Worm (Caenorhabditis elegans): ENCODE data around the gene ZK896.5.

ZK896.5 gene

DNA sequence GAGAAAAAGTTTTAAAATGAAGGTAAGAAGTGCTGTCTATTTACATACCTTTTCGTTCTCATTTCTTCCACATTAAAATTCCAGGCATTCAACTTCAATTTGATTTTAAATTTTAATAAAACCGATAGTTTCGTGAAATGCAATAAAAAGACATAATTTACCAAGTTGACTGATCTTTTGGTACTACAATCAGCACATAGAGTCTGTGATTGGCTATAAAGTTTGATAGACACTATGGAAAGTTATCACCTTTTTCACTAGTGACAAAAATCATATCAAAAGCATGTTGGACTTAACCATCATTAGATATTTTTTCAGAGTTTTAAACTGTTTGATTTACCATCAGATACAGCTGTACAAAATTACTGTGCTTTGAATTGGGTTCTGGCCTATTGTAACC, 36.0 kb upstream of the ZK896.5 start, which contains the start of gene srz-15:
TSS of gene srz-15 (plus strand) at position 301 of the 400 bp plus-strand sequence.
- TF ChIP-seq drap-1 (GFP tag; optimal IDR thresholded peaks at IDR 0.05) (no peak), sptf-1 (tag; optimal IDR thresholded peaks at IDR 0.05) (no peak)

ce11 chrIV:12914532-12915019, 35.1 kb upstream of the ZK896.5 start, which contains the start of gene irg-6:
TSS of gene irg-6 (minus strand) at chrIV:12914969.
- TF ChIP-seq nhr-237 (tag; optimal IDR thresholded peaks at IDR 0.05) (no peak), nhr-12 (tag; optimal IDR thresholded peaks at IDR 0.05) (no peak), ces-1 (GFP tag; optimal IDR thresholded peaks at IDR 0.05) (no peak), tbx-8 (GFP tag; optimal IDR thresholded peaks at IDR 0.05) (no peak), lsy-2 (tag; optimal IDR thresholded peaks at IDR 0.05) (no peak), M03D4.4 (tag; optimal IDR thresholded peaks at IDR 0.05) (no peak), lin-13 (tag; optimal IDR thresholded peaks at IDR 0.05) (no peak), nhr-76 (tag; optimal IDR thresholded peaks at IDR 0.05) (no peak), ztf-11 (tag; optimal IDR thresholded peaks at IDR 0.05) (no peak), mls-2 (tag; optimal IDR thresholded peaks at IDR 0.05) (no peak), nhr-28 (tag; optimal IDR thresholded peaks at IDR 0.05) (no peak), elt-3 (tag; optimal IDR thresholded peaks at IDR 0.05) (no peak), unc-39 (tag; optimal IDR thresholded peaks at IDR 0.05) (no peak)

DNA sequence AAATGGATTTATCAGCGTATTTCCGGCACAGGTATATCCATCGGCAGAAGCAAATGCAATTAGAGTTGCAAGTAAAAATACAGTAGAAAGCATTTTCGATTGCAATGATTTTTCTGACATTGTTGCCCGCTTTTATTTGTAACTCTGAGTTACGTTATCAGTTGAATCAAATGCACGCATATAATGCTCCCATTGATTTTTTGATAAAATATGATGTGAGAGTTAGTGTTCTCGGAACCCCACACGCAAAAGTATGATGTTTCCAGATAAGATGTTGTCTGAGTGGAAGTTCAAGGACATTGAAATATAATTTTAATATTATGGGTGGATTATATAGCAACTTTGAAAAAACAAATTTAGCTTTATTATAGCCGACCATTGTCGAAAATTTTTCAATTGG, 32.5 kb upstream of the ZK896.5 start, which contains the start of gene K08D8.5:
TSS of gene K08D8.5 (minus strand) at position 140 of the 400 bp plus-strand sequence.
- no peak for TF ChIP-seq hlh-1 (tag; optimal IDR thresholded peaks at IDR 0.05)
- no peak for TF ChIP-seq lin-32 (GFP tag; optimal IDR thresholded peaks at IDR 0.05)
- no peak for TF ChIP-seq drap-1 (GFP tag; optimal IDR thresholded peaks at IDR 0.05)
- TF ChIP-seq unc-39 (tag; optimal IDR thresholded peaks at IDR 0.05), result no peak
- TF ChIP-seq bed-3 (GFP tag; optimal IDR thresholded peaks at IDR 0.05), result no peak
- TF ChIP-seq tbx-8 (GFP tag; optimal IDR thresholded peaks at IDR 0.05), result no peak
- TF ChIP-seq ceh-43 (GFP tag; optimal IDR thresholded peaks at IDR 0.05), result no peak
- no peak for TF ChIP-seq ceh-83 (GFP tag; optimal IDR thresholded peaks at IDR 0.05)
- TF ChIP-seq lsy-2 (tag; optimal IDR thresholded peaks at IDR 0.05), result no peak
- TF ChIP-seq unc-62 (GFP tag; optimal IDR thresholded peaks at IDR 0.05), result no peak
- no peak for TF ChIP-seq ceh-39 (tag; optimal IDR thresholded peaks at IDR 0.05)
- TF ChIP-seq elt-1 (tag; optimal IDR thresholded peaks at IDR 0.05; ENCODE audit: borderline replicate concordance, insufficient read depth), result no peak
- no peak for TF ChIP-seq ham-2 (GFP tag; optimal IDR thresholded peaks at IDR 0.05)
- no peak for TF ChIP-seq nhr-12 (tag; optimal IDR thresholded peaks at IDR 0.05)

ce11 chrIV:12909871-12910270, 30.4 kb upstream of the ZK896.5 start, which contains the start of gene K08D8.4:
TSS of gene K08D8.4 (minus strand) at chrIV:12909998.
- TF ChIP-seq unc-120 (tag; optimal IDR thresholded peaks at IDR 0.05; ENCODE audit: poor library complexity, severe bottlenecking) (no peak), elt-3 (tag; optimal IDR thresholded peaks at IDR 0.05) (no peak), mls-2 (tag; optimal IDR thresholded peaks at IDR 0.05) (no peak), nhr-237 (tag; optimal IDR thresholded peaks at IDR 0.05) (no peak)

DNA sequence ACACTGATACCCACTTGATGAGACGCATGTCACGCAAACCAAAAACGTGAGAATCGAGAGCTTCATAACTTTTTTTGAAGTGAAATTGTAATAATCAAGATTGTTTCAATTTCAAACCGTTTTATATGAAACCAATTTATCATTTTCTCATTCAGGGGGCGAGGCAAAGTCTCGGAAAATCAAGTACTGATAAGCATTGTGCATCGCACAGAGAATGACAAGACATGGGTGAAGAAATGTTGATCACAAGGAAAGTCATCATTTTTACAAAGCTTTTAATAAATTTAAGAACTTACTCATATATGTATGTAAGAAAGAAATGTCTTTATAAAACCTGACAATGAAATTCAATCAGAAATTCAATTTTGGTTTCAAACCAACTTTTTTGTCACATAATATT, 27.1 kb upstream of the ZK896.5 start, which contains the start of gene K08D8.3:
TSS of gene K08D8.3 (minus strand) at position 131 of the 400 bp plus-strand sequence.
- TF ChIP-seq ceh-39 (tag; optimal IDR thresholded peaks at IDR 0.05) (no peak), sem-2 (GFP tag; optimal IDR thresholded peaks at IDR 0.05) (no peak), lin-13 (tag; optimal IDR thresholded peaks at IDR 0.05) (no peak), mep-1 (tag; optimal IDR thresholded peaks at IDR 0.05) (no peak), nhr-28 (tag; optimal IDR thresholded peaks at IDR 0.05) (no peak), nhr-12 (tag; optimal IDR thresholded peaks at IDR 0.05) (no peak), drap-1 (GFP tag; optimal IDR thresholded peaks at IDR 0.05) (no peak)

DNA sequence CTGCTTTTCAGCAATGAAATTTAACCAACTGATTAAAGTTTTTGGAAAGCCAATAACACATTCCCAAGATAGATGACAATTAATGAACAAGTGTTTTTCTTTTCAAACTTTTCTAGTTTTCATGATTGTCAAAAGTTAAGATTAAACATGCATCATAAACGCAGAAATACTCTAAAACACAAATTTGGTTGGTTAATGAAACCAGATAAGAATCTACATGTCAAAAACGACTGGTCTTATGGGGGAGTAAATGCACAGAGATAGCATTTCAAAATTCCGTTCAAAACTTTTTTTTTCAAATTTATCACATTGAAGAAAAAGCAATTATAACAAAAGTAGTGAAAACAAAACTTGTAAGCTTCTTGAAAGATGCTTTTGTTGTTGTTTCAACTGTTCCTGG, 24.2 kb upstream of the ZK896.5 start:
- TF ChIP-seq cnd-1 (tag; optimal IDR thresholded peaks at IDR 0.05) (no peak), M03D4.4 (tag; optimal IDR thresholded peaks at IDR 0.05) (no peak), lin-13 (tag; optimal IDR thresholded peaks at IDR 0.05) (no peak), ham-2 (GFP tag; optimal IDR thresholded peaks at IDR 0.05) (no peak), snpc-4 (tag; optimal IDR thresholded peaks at IDR 0.05) (no peak), lin-32 (GFP tag; optimal IDR thresholded peaks at IDR 0.05) (no peak), elt-3 (tag; optimal IDR thresholded peaks at IDR 0.05) (no peak), sem-2 (GFP tag; optimal IDR thresholded peaks at IDR 0.05) (no peak), hlh-1 (tag; optimal IDR thresholded peaks at IDR 0.05) (no peak)

All from whole organism, mixed stage, embryonic.